Worm (Caenorhabditis elegans): ENCODE data around the gene srh-174.

ce11 chrV:17190399-17190798 is 11.8 kb downstream of the srh-174 start, which contains the start of gene str-199:
- TF ChIP-seq eyg-1 (tag; optimal IDR thresholded peaks at IDR 0.05), result no peak
- no peak for TF ChIP-seq fkh-10 (GFP tag; optimal IDR thresholded peaks at IDR 0.05)
- no peak for TF ChIP-seq unc-86 (tag; optimal IDR thresholded peaks at IDR 0.05)
- no peak for TF ChIP-seq dve-1 (tag; optimal IDR thresholded peaks at IDR 0.05)
- TF ChIP-seq ztf-16 (tag; optimal IDR thresholded peaks at IDR 0.05), result no peak
- no peak for TF ChIP-seq elt-2 (tag; optimal IDR thresholded peaks at IDR 0.05)
- no peak for TF ChIP-seq sdc-2 (tag; optimal IDR thresholded peaks at IDR 0.05)

Measured in whole organism, late embryonic.